4 fruit fly cellular contexts compared by ENCODE assay signal in the genomic region with DNA sequence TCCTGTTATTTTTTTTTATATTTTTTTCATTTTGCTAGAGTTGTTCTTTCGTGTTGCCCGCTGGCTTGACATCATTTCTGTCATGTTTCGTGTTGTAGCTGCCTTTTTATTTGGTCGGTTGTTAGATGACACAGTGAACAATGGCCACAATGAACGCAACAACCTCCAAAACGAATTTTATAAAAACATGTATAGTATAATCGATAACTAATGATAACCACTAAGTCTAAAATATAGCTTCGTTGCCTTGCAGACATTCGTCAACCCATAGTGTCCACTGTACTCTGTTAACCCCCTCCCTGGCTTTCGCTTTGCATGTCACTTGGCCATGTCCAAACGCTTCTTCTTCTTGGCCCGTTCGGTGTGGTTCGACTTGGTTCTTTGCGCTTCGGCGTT.
TF ChIP-seq lines count a peak whose summit lies in the region.

No protein-coding gene starts in this region.

- TF ChIP-seq CTCF in whole organism, embryonic (GFP tag; optimal IDR thresholded peaks at IDR 0.05; lab: Kevin White, UChicago): no peak

TF ChIP-seq in whole organism, embryonic, 481 proteins besides CTCF, POLR2A, EP300 and RAD21 (continues in another document):
- no peak for TF ChIP-seq CG15696 (tag; optimal IDR thresholded peaks at IDR 0.05; lab: Kevin White, UChicago)
- TF ChIP-seq oc (tag; optimal IDR thresholded peaks at IDR 0.05; lab: Kevin White, UChicago): peak; percentile 59
- TF ChIP-seq Hr3 (GFP tag; optimal IDR thresholded peaks at IDR 0.05; lab: Kevin White, UChicago): peak; percentile 48
- TF ChIP-seq ssp (GFP tag; IDR thresholded peaks at IDR 0.05; lab: Robert Waterston, UW): peak; percentile 73
- no peak for TF ChIP-seq corto (GFP tag; optimal IDR thresholded peaks at IDR 0.05; lab: Kevin White, UChicago)
- peak; percentile 81 for TF ChIP-seq CG7786 (GFP tag; optimal IDR thresholded peaks at IDR 0.05; lab: Kevin White, UChicago)
- peak; percentile 69 for TF ChIP-seq CG7839 (tag; optimal IDR thresholded peaks at IDR 0.05; lab: Kevin White, UChicago)
- no peak for TF ChIP-seq Hmx (GFP tag; optimal IDR thresholded peaks at IDR 0.05; lab: Kevin White, UChicago)
- no peak for TF ChIP-seq abd-A (tag; optimal IDR thresholded peaks at IDR 0.05; lab: Kevin White, UChicago)
- peak; percentile 50 for TF ChIP-seq phol (tag; optimal IDR thresholded peaks at IDR 0.05; lab: Kevin White, UChicago)
- peak; percentile 57 for TF ChIP-seq dan (GFP tag; IDR thresholded peaks at IDR 0.05; lab: Robert Waterston, UW)
- TF ChIP-seq dmrt11E (tag; optimal IDR thresholded peaks at IDR 0.05; lab: Kevin White, UChicago): peak; percentile 45
- peak; percentile 72 for TF ChIP-seq lilli (GFP tag; optimal IDR thresholded peaks at IDR 0.05; lab: Kevin White, UChicago)
- peak; percentile 54 for TF ChIP-seq Bdp1 (GFP tag; optimal IDR thresholded peaks at IDR 0.05; lab: Kevin White, UChicago)
- TF ChIP-seq Drgx (GFP tag; IDR thresholded peaks at IDR 0.05; lab: Robert Waterston, UW): peak; percentile 72
- TF ChIP-seq CG7987 (GFP tag; optimal IDR thresholded peaks at IDR 0.05; lab: Kevin White, UChicago): no peak
- peak; percentile 71 for TF ChIP-seq bab2 (GFP tag; optimal IDR thresholded peaks at IDR 0.05; lab: Kevin White, UChicago)
- peak; percentile 86 for TF ChIP-seq CG11456 (GFP tag; IDR thresholded peaks at IDR 0.05; lab: Robert Waterston, UW)
- peak; percentile 70 for TF ChIP-seq Chrac-16 (GFP tag; optimal IDR thresholded peaks at IDR 0.05; lab: Kevin White, UChicago)
- peak; percentile 48 for TF ChIP-seq CG7556 (GFP tag; optimal IDR thresholded peaks at IDR 0.05; lab: Kevin White, UChicago)
- TF ChIP-seq CG3847 (GFP tag; IDR thresholded peaks at IDR 0.05; lab: Robert Waterston, UW): peak; percentile 57
- no peak for TF ChIP-seq exex (tag; optimal IDR thresholded peaks at IDR 0.05; lab: Kevin White, UChicago)

TF ChIP-seq in whole organism, prepupa, 60 proteins besides CTCF, POLR2A, EP300 and RAD21 (continues in another document):
- no peak for TF ChIP-seq CG6808 (GFP tag; optimal IDR thresholded peaks at IDR 0.05; lab: Kevin White, UChicago)
- TF ChIP-seq spab (GFP tag; optimal IDR thresholded peaks at IDR 0.05; lab: Kevin White, UChicago): no peak
- TF ChIP-seq lz (GFP tag; optimal IDR thresholded peaks at IDR 0.05; lab: Kevin White, UChicago): peak; percentile 34
- no peak for TF ChIP-seq ss (GFP tag; optimal IDR thresholded peaks at IDR 0.05; lab: Kevin White, UChicago)
- peak; percentile 32 for TF ChIP-seq esn (GFP tag; optimal IDR thresholded peaks at IDR 0.05; lab: Kevin White, UChicago)
- no peak for TF ChIP-seq Blimp-1 (GFP tag; optimal IDR thresholded peaks at IDR 0.05; lab: Kevin White, UChicago)
- TF ChIP-seq Met (GFP tag; optimal IDR thresholded peaks at IDR 0.05; lab: Kevin White, UChicago): peak; percentile 54
- peak; percentile 86 for TF ChIP-seq eg (GFP tag; IDR thresholded peaks at IDR 0.05; lab: Robert Waterston, UW)
- TF ChIP-seq OdsH (GFP tag; optimal IDR thresholded peaks at IDR 0.05; lab: Kevin White, UChicago): peak; percentile 51
- TF ChIP-seq CG10631 (GFP tag; optimal IDR thresholded peaks at IDR 0.05; lab: Kevin White, UChicago): peak; percentile 27
- TF ChIP-seq CG10669 (GFP tag; optimal IDR thresholded peaks at IDR 0.05; lab: Kevin White, UChicago): no peak
- TF ChIP-seq net (GFP tag; optimal IDR thresholded peaks at IDR 0.05; lab: Kevin White, UChicago): peak; percentile 17
- no peak for TF ChIP-seq CG11902 (GFP tag; optimal IDR thresholded peaks at IDR 0.05; lab: Kevin White, UChicago)
- no peak for TF ChIP-seq fd85E (GFP tag; optimal IDR thresholded peaks at IDR 0.05; lab: Kevin White, UChicago)
- TF ChIP-seq cyc (GFP tag; optimal IDR thresholded peaks at IDR 0.05; lab: Kevin White, UChicago): peak; percentile 38
- TF ChIP-seq CG34406 (GFP tag; optimal IDR thresholded peaks at IDR 0.05; lab: Kevin White, UChicago): no peak
- TF ChIP-seq fkh (GFP tag; optimal IDR thresholded peaks at IDR 0.05; lab: Kevin White, UChicago): no peak
- peak; percentile 51 for TF ChIP-seq CG31627 (GFP tag; optimal IDR thresholded peaks at IDR 0.05; lab: Kevin White, UChicago)
- TF ChIP-seq achi (GFP tag; optimal IDR thresholded peaks at IDR 0.05; lab: Kevin White, UChicago): peak; percentile 43
- TF ChIP-seq Gug (GFP tag; IDR thresholded peaks at IDR 0.05; lab: Robert Waterston, UW): peak; percentile 71
- no peak for TF ChIP-seq Ets96B (tag; optimal IDR thresholded peaks at IDR 0.05; lab: Kevin White, UChicago)
- TF ChIP-seq CG1621 (tag; optimal IDR thresholded peaks at IDR 0.05; lab: Kevin White, UChicago): no peak
- TF ChIP-seq CG7368 (GFP tag; optimal IDR thresholded peaks at IDR 0.05; lab: Kevin White, UChicago): no peak

TF ChIP-seq in whole organism, pupa, 21 proteins besides CTCF, POLR2A, EP300 and RAD21:
- TF ChIP-seq CG13204 (GFP tag; optimal IDR thresholded peaks at IDR 0.05; lab: Kevin White, UChicago) (no peak), CG12605 (GFP tag; IDR thresholded peaks at IDR 0.05; lab: Robert Waterston, UW) (peak; percentile 78), CG32121 (GFP tag; IDR thresholded peaks at IDR 0.05; lab: Robert Waterston, UW) (peak; percentile 84), CG14655 (GFP tag; optimal IDR thresholded peaks at IDR 0.05; lab: Kevin White, UChicago) (peak; percentile 60), CG8301 (tag; optimal IDR thresholded peaks at IDR 0.05; lab: Kevin White, UChicago) (peak; percentile 48), CG15710 (tag; optimal IDR thresholded peaks at IDR 0.05; lab: Kevin White, UChicago) (no peak), CG17806 (tag; optimal IDR thresholded peaks at IDR 0.05; lab: Kevin White, UChicago) (no peak), CG10348 (GFP tag; IDR thresholded peaks at IDR 0.05; lab: Robert Waterston, UW) (peak; percentile 49; the same call in 1 of the 2 replicates), fd96Ca (GFP tag; IDR thresholded peaks at IDR 0.05; lab: Robert Waterston, UW) (peak; percentile 88), rn (GFP tag; IDR thresholded peaks at IDR 0.05; lab: Robert Waterston, UW) (0 out of 2 replicates have a peak, but pooled peaks have one; percentile 20), CG8159 (tag; optimal IDR thresholded peaks at IDR 0.05; lab: Kevin White, UChicago) (no peak), Snoo (tag; optimal IDR thresholded peaks at IDR 0.05; lab: Kevin White, UChicago) (no peak), EcR (GFP tag; optimal IDR thresholded peaks at IDR 0.05; lab: Kevin White, UChicago) (no peak), Ets98B (GFP tag; IDR thresholded peaks at IDR 0.05; lab: Robert Waterston, UW) (peak; percentile 83), gl (tag; optimal IDR thresholded peaks at IDR 0.05; lab: Kevin White, UChicago) (no peak), Pif1B (GFP tag; optimal IDR thresholded peaks at IDR 0.05; lab: Kevin White, UChicago) (no peak), Pif1A (GFP tag; optimal IDR thresholded peaks at IDR 0.05; lab: Kevin White, UChicago) (peak; percentile 49), CG34367 (tag; optimal IDR thresholded peaks at IDR 0.05; lab: Kevin White, UChicago) (no peak), CG4496 (GFP tag; IDR thresholded peaks at IDR 0.05; lab: Robert Waterston, UW) (peak; percentile 92), D1 (tag; optimal IDR thresholded peaks at IDR 0.05; lab: Kevin White, UChicago) (no peak), CG9948 (tag; optimal IDR thresholded peaks at IDR 0.05; lab: Kevin White, UChicago) (peak; percentile 10)

TF ChIP-seq in whole organism, wandering third instar larva, 38 proteins besides CTCF, POLR2A, EP300 and RAD21 (continues in another document):
- TF ChIP-seq fru (GFP tag; optimal IDR thresholded peaks at IDR 0.05; lab: Kevin White, UChicago) (peak; percentile 41), usp (GFP tag; optimal IDR thresholded peaks at IDR 0.05; lab: Kevin White, UChicago) (no peak), Hr83 (GFP tag; optimal IDR thresholded peaks at IDR 0.05; lab: Kevin White, UChicago; ENCODE audit: poor library complexity, severe bottlenecking) (no peak), CG9705 (GFP tag; optimal IDR thresholded peaks at IDR 0.05; lab: Kevin White, UChicago) (no peak), jim (GFP tag; optimal IDR thresholded peaks at IDR 0.05; lab: Kevin White, UChicago) (no peak), ey (GFP tag; optimal IDR thresholded peaks at IDR 0.05; lab: Kevin White, UChicago) (peak; percentile 64), Dfd (GFP tag; optimal IDR thresholded peaks at IDR 0.05; lab: Kevin White, UChicago) (no peak), rgr (GFP tag; optimal IDR thresholded peaks at IDR 0.05; lab: Kevin White, UChicago) (peak; percentile 60), Hnf4 (GFP tag; optimal IDR thresholded peaks at IDR 0.05; lab: Kevin White, UChicago) (peak; percentile 50), sage (GFP tag; optimal IDR thresholded peaks at IDR 0.05; lab: Kevin White, UChicago) (no peak), h (GFP tag; optimal IDR thresholded peaks at IDR 0.05; lab: Kevin White, UChicago) (peak; percentile 46), GATAd (GFP tag; optimal IDR thresholded peaks at IDR 0.05; lab: Kevin White, UChicago) (no peak), woc (GFP tag; optimal IDR thresholded peaks at IDR 0.05; lab: Kevin White, UChicago) (peak; percentile 40), HLH106 (tag; optimal IDR thresholded peaks at IDR 0.05; lab: Kevin White, UChicago) (peak; percentile 23), Hr78 (GFP tag; optimal IDR thresholded peaks at IDR 0.05; lab: Kevin White, UChicago) (no peak), Mio (GFP tag; optimal IDR thresholded peaks at IDR 0.05; lab: Kevin White, UChicago) (no peak), brk (GFP tag; optimal IDR thresholded peaks at IDR 0.05; lab: Kevin White, UChicago) (no peak), Vsx2 (GFP tag; optimal IDR thresholded peaks at IDR 0.05; lab: Kevin White, UChicago; ENCODE audit: partially characterized antibody) (no peak), psq (GFP tag; optimal IDR thresholded peaks at IDR 0.05; lab: Kevin White, UChicago) (no peak), tai (GFP tag; optimal IDR thresholded peaks at IDR 0.05; lab: Kevin White, UChicago) (peak; percentile 25), foxo (GFP tag; optimal IDR thresholded peaks at IDR 0.05; lab: Kevin White, UChicago) (peak in 1 of 2 experiments; percentile 51), Myc (optimal IDR thresholded peaks at IDR 0.05; lab: Kevin White, UChicago) (no peak), Rel (GFP tag; optimal IDR thresholded peaks at IDR 0.05; lab: Kevin White, UChicago) (no peak), Rel (tag; optimal IDR thresholded peaks at IDR 0.05; lab: Kevin White, UChicago) (no peak), Sp1 (GFP tag; optimal IDR thresholded peaks at IDR 0.05; lab: Kevin White, UChicago) (no peak), dmrt93B (GFP tag; optimal IDR thresholded peaks at IDR 0.05; lab: Kevin White, UChicago) (no peak), pan (optimal IDR thresholded peaks at IDR 0.05; lab: Kevin White, UChicago) (no peak), lola (GFP tag; optimal IDR thresholded peaks at IDR 0.05; lab: Kevin White, UChicago) (no peak), br (GFP tag; optimal IDR thresholded peaks at IDR 0.05; lab: Kevin White, UChicago) (peak; percentile 31), sv (GFP tag; optimal IDR thresholded peaks at IDR 0.05; lab: Kevin White, UChicago) (no peak), CG32264 (GFP tag; optimal IDR thresholded peaks at IDR 0.05; lab: Kevin White, UChicago) (no peak)
